Fruit fly (Drosophila melanogaster) whole organism, embryonic: ENCODE measurements around the gene CG16736.

Source experiments
- Ada2b ChIP-seq: fragments of 200-800 bp; sonication (Bioruptor generic); IDR thresholded peaks from 2 replicates; pipeline ENCODE4 v1.3.6; 2022; ENCODE audit warnings: missing biosample characterization, missing genetic modification characterization
- Aef1 ChIP-seq: fragments of 200-800 bp; sonication (Bioruptor generic); IDR thresholded peaks from 3 replicates; pipeline ENCODE4 v1.3.6; 2022; ENCODE audit warnings: missing biosample characterization, missing genetic modification characterization
- Antp ChIP-seq: fragments of 200-800 bp; sonication (Bioruptor generic); optimal IDR thresholded peaks from 3 replicates; lab custom pipeline; 2016; ENCODE audit warnings: missing biosample characterization, missing genetic modification characterization
- CG10209 ChIP-seq: fragments of 200-800 bp; sonication (Bioruptor generic); optimal IDR thresholded peaks from 3 replicates; lab custom pipeline; 2017; ENCODE audit warnings: missing biosample characterization, mild to moderate bottlenecking, missing genetic modification characterization, missing genetic modification reagents
- CG12236 ChIP-seq: fragments of 200-800 bp; sonication (Bioruptor generic); optimal IDR thresholded peaks from 2 replicates; lab custom pipeline; 2016; ENCODE audit warnings: missing biosample characterization, missing genetic modification characterization
- CG13287 ChIP-seq: fragments of 200-800 bp; sonication (Bioruptor generic); IDR thresholded peaks from 2 replicates; pipeline ENCODE4 v1.3.6; 2022; ENCODE audit warnings: missing biosample characterization, missing genetic modification characterization; ENCODE audit not compliant: partially characterized antibody
- CG13624 ChIP-seq: fragments of 200-800 bp; sonication (Bioruptor generic); optimal IDR thresholded peaks from 2 replicates; lab custom pipeline; 2016; ENCODE audit warnings: missing biosample characterization, missing genetic modification characterization
- CG13894 ChIP-seq: fragments of 200-800 bp; sonication (Bioruptor generic); optimal IDR thresholded peaks from 3 replicates; lab custom pipeline; 2018; ENCODE audit warnings: missing biosample characterization, mild to moderate bottlenecking, missing genetic modification characterization, moderate library complexity
- CG14441 ChIP-seq: fragments of 200-800 bp; sonication (Bioruptor generic); IDR thresholded peaks from 2 replicates; pipeline ENCODE4 v1.3.6; 2022; ENCODE audit warnings: missing biosample characterization, missing genetic modification characterization
- CG14710 ChIP-seq: fragments of 200-800 bp; sonication (Bioruptor generic); optimal IDR thresholded peaks from 3 replicates; lab custom pipeline; 2019; ENCODE audit warnings: missing biosample characterization, mild to moderate bottlenecking, missing genetic modification characterization, moderate library complexity
- CG17359 ChIP-seq: fragments of 200-800 bp; sonication (Bioruptor generic); optimal IDR thresholded peaks from 3 replicates; lab custom pipeline; 2018; ENCODE audit warnings: missing biosample characterization, mild to moderate bottlenecking, missing genetic modification characterization, moderate library complexity
- CG17612 ChIP-seq: fragments of 200-800 bp; sonication (Bioruptor generic); IDR thresholded peaks from 2 replicates; pipeline ENCODE4 v1.3.6; 2022; ENCODE audit warnings: missing biosample characterization, missing genetic modification characterization
- CG2120 ChIP-seq: fragments of 200-800 bp; sonication (Bioruptor generic); optimal IDR thresholded peaks from 3 replicates; lab custom pipeline; 2016; ENCODE audit warnings: missing biosample characterization, missing genetic modification characterization
- CG31365 ChIP-seq: fragments of 200-800 bp; sonication (Bioruptor generic); optimal IDR thresholded peaks from 2 replicates; lab custom pipeline; 2018; ENCODE audit warnings: missing biosample characterization, mild to moderate bottlenecking, missing genetic modification characterization
- CG42726 ChIP-seq: fragments of 200-800 bp; sonication (Bioruptor generic); IDR thresholded peaks from 2 replicates; pipeline ENCODE4 v1.3.6; 2022; ENCODE audit warnings: missing biosample characterization, missing genetic modification characterization; ENCODE audit not compliant: partially characterized antibody
- CG4360 ChIP-seq: fragments of 200-800 bp; sonication (Bioruptor generic); IDR thresholded peaks from 2 replicates; pipeline ENCODE4 v1.3.6; 2022; ENCODE audit warnings: missing biosample characterization, missing genetic modification characterization
- CG4404 ChIP-seq: fragments of 200-800 bp; sonication (Bioruptor generic); IDR thresholded peaks from 2 replicates; pipeline ENCODE4 v1.3.6; 2022; ENCODE audit warnings: missing biosample characterization, missing genetic modification characterization
- CG4617 ChIP-seq: fragments of 200-800 bp; sonication (Bioruptor generic); optimal IDR thresholded peaks from 3 replicates; lab custom pipeline; 2016; ENCODE audit warnings: missing biosample characterization, missing genetic modification characterization, borderline replicate concordance
- CG4707 ChIP-seq: fragments of 200-800 bp; sonication (Bioruptor generic); optimal IDR thresholded peaks from 2 replicates; lab custom pipeline; 2018; ENCODE audit warnings: missing biosample characterization, mild to moderate bottlenecking, missing genetic modification characterization, moderate library complexity
- CG4820 ChIP-seq: fragments of 200-800 bp; sonication (Bioruptor generic); optimal IDR thresholded peaks from 3 replicates; lab custom pipeline; 2016; ENCODE audit warnings: missing biosample characterization, missing genetic modification characterization
- CG6854 ChIP-seq: fragments of 200-800 bp; sonication (Bioruptor generic); optimal IDR thresholded peaks from 3 replicates; lab custom pipeline; 2017; ENCODE audit warnings: missing biosample characterization, mild to moderate bottlenecking, missing genetic modification characterization
- CG8089 ChIP-seq: fragments of 200-800 bp; sonication (Bioruptor generic); optimal IDR thresholded peaks from 3 replicates; lab custom pipeline; 2016; ENCODE audit warnings: missing biosample characterization, missing genetic modification characterization
- CG8478 ChIP-seq: fragments of >200 bp; optimal IDR thresholded peaks from 2 replicates; lab custom pipeline; 2018
- CG8944 ChIP-seq: fragments of 200-800 bp; sonication (Bioruptor generic); optimal IDR thresholded peaks from 3 replicates; lab custom pipeline; 2016; ENCODE audit warnings: missing biosample characterization, missing genetic modification characterization
- CG9797 ChIP-seq: fragments of 200-800 bp; sonication (Bioruptor generic); optimal IDR thresholded peaks from 3 replicates; lab custom pipeline; 2018; ENCODE audit warnings: missing biosample characterization, mild to moderate bottlenecking, missing genetic modification characterization
- CrebB ChIP-seq: fragments of 200-800 bp; sonication (Bioruptor generic); optimal IDR thresholded peaks from 3 replicates; lab custom pipeline; 2018; ENCODE audit warnings: missing biosample characterization, mild to moderate bottlenecking, missing genetic modification characterization
- Dip3 ChIP-seq: fragments of 200-800 bp; sonication (Bioruptor generic); optimal IDR thresholded peaks from 3 replicates; lab custom pipeline; 2016; ENCODE audit warnings: missing biosample characterization, missing genetic modification characterization
- E2f1 ChIP-seq: fragments of 200-800 bp; sonication (Bioruptor generic); IDR thresholded peaks from 2 replicates; pipeline ENCODE4 v1.3.6; 2022; ENCODE audit warnings: missing biosample characterization, missing genetic modification characterization
- Gsc ChIP-seq: fragments of 200-800 bp; sonication (Bioruptor generic); IDR thresholded peaks from 2 replicates; pipeline ENCODE4 v1.3.6; 2022; ENCODE audit warnings: missing biosample characterization, missing genetic modification characterization
- HLH3B ChIP-seq: fragments of 200-800 bp; sonication (Bioruptor generic); IDR thresholded peaks from 2 replicates; pipeline ENCODE4 v1.3.6; 2022; ENCODE audit warnings: missing biosample characterization, missing genetic modification characterization
- MESR4 ChIP-seq: fragments of 200-800 bp; sonication (Bioruptor generic); optimal IDR thresholded peaks from 2 replicates; lab custom pipeline; 2018; ENCODE audit warnings: missing biosample characterization, mild to moderate bottlenecking, missing genetic modification characterization, moderate library complexity
- Myb ChIP-seq: fragments of 200-800 bp; sonication (Bioruptor generic); optimal IDR thresholded peaks from 2 replicates; lab custom pipeline; 2016; ENCODE audit warnings: missing biosample characterization, missing genetic modification characterization
- Nf-YA ChIP-seq: fragments of 200-800 bp; sonication (Bioruptor generic); IDR thresholded peaks from 2 replicates; pipeline ENCODE4 v1.3.6; 2022; ENCODE audit warnings: missing biosample characterization, missing genetic modification characterization
- Sin3A ChIP-seq: fragments of >200 bp; optimal IDR thresholded peaks from 2 replicates; lab custom pipeline; 2018
- Vsx1 ChIP-seq: fragments of 200-800 bp; sonication (Bioruptor generic); optimal IDR thresholded peaks from 2 replicates; lab custom pipeline; 2017; ENCODE audit warnings: missing biosample characterization, mild to moderate bottlenecking, missing genetic modification characterization, missing genetic modification reagents
- abd-A ChIP-seq: fragments of 200-800 bp; sonication (Bioruptor generic); optimal IDR thresholded peaks from 3 replicates; lab custom pipeline; 2019; ENCODE audit warnings: missing biosample characterization, mild to moderate bottlenecking, missing genetic modification characterization, moderate library complexity
- btn ChIP-seq: fragments of 200-800 bp; sonication (Bioruptor generic); optimal IDR thresholded peaks from 2 replicates; lab custom pipeline; 2016; ENCODE audit warnings: missing biosample characterization, missing genetic modification characterization
- croc ChIP-seq: fragments of 200-800 bp; sonication (Bioruptor generic); conservative IDR thresholded peaks from 3 replicates; pipeline ENCODE4 v1.3.6; 2022; ENCODE audit warnings: missing biosample characterization, missing genetic modification characterization
- fd3F ChIP-seq: fragments of 200-800 bp; sonication (Bioruptor generic); optimal IDR thresholded peaks from 2 replicates; lab custom pipeline; 2018; ENCODE audit warnings: missing biosample characterization, mild to moderate bottlenecking, missing genetic modification characterization, moderate library complexity
- fd96Cb ChIP-seq: fragments of 200-800 bp; sonication (Bioruptor generic); optimal IDR thresholded peaks from 2 replicates; lab custom pipeline; 2018; ENCODE audit warnings: missing biosample characterization, mild to moderate bottlenecking, missing genetic modification characterization, moderate library complexity
- ftz-f1 ChIP-seq: fragments of 200-800 bp; sonication (Bioruptor generic); optimal IDR thresholded peaks from 2 replicates; lab custom pipeline; 2016; ENCODE audit warnings: missing biosample characterization, missing genetic modification characterization
- insv ChIP-seq, 2 experiments: fragments of 200-800 bp; sonication (Bioruptor generic); optimal IDR thresholded peaks; 3 replicates each; lab custom pipeline; 2016 to 2018; ENCODE audit warnings: missing biosample characterization in 2 of 2, missing genetic modification characterization in 2 of 2
- jing ChIP-seq: fragments of 200-800 bp; sonication (Bioruptor generic); optimal IDR thresholded peaks from 2 replicates; lab custom pipeline; 2018; ENCODE audit warnings: missing biosample characterization, mild to moderate bottlenecking, missing genetic modification characterization
- lov ChIP-seq, 2 experiments: fragments of 200-800 bp in 1 of 2; fragments of >200 bp in 1 of 2; sonication (Bioruptor generic) in 1 of 2; IDR thresholded peaks in 1 of 2; optimal IDR thresholded peaks in 1 of 2; 2 replicates in 1 of 2; 3 replicates in 1 of 2; pipeline versions ENCODE4 v1.3.6 to Lab custom; 2017 to 2022; ENCODE audit warnings: missing biosample characterization in 1 of 2, missing genetic modification characterization in 1 of 2
- nau ChIP-seq: fragments of 200-800 bp; sonication (Bioruptor generic); optimal IDR thresholded peaks from 3 replicates; lab custom pipeline; 2017; ENCODE audit warnings: missing biosample characterization, mild to moderate bottlenecking, missing genetic modification characterization, missing genetic modification reagents
- pita ChIP-seq: fragments of 200-800 bp; sonication (Bioruptor generic); optimal IDR thresholded peaks from 2 replicates; lab custom pipeline; 2017; ENCODE audit warnings: missing biosample characterization, mild to moderate bottlenecking, missing genetic modification characterization
- sima ChIP-seq: fragments of 200-800 bp; sonication (Bioruptor generic); optimal IDR thresholded peaks from 2 replicates; lab custom pipeline; 2016; ENCODE audit warnings: missing biosample characterization, missing genetic modification characterization
- sr ChIP-seq: fragments of 200-800 bp; sonication (Bioruptor generic); IDR thresholded peaks from 3 replicates; pipeline ENCODE4 v1.3.6; 2022; ENCODE audit warnings: missing biosample characterization, missing genetic modification characterization
- ttk ChIP-seq: fragments of 200-800 bp; sonication (Bioruptor generic); IDR thresholded peaks from 2 replicates; pipeline ENCODE4 v2.1.2; 2022; ENCODE audit warnings: missing biosample characterization, missing genetic modification characterization
- usp ChIP-seq: fragments of >200 bp; optimal IDR thresholded peaks from 2 replicates; lab custom pipeline; 2017; ENCODE audit warnings: missing biosample characterization, missing genetic modification characterization
- vvl ChIP-seq: fragments of 200-800 bp; sonication (Bioruptor generic); IDR thresholded peaks from 2 replicates; pipeline ENCODE4 v1.3.6; 2022; ENCODE audit warnings: missing biosample characterization, missing genetic modification characterization
- zen ChIP-seq: fragments of 200-800 bp; sonication (Bioruptor generic); optimal IDR thresholded peaks from 3 replicates; lab custom pipeline; 2018; ENCODE audit warnings: missing biosample characterization, mild to moderate bottlenecking, missing genetic modification characterization, moderate library complexity

Gene CG16736

DNA sequence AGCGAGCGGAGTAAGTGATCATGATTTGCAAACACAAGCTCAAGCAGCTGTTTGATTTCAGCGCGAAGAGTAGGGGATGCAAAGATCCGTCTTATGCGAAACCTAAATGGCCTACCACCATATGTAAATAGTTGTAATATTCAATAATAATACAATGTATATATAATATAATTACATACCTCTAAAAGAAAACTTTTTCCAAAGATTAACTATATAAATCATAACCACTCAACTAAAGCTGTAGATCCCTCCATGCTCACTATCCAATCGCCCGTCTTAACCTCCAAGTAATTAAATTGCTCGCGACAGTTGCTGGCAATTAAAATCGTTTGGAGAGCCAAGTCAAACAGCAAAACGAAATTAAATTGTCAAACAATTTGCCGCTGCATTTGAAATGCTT, 30.2 kb downstream of the CG16736 start (continued):
- TF ChIP-seq CG8478 (lab: Kevin White, UChicago) (no peak), fd96Cb (peak; percentile 75), CG42726 (no peak), HLH3B (GFP tag; lab: Robert Waterston, UW) (peak; percentile 76), MESR4 (no peak), CG9797 (GFP tag; lab: Kevin White, UChicago) (no peak), Sin3A (lab: Kevin White, UChicago) (no peak), CG10209 (GFP tag; lab: Kevin White, UChicago) (peak; percentile 82), CG4404 (GFP tag; lab: Robert Waterston, UW) (peak; percentile 53; the same call in 1 of the 2 replicates), CG13287 (no peak), sima (GFP tag; lab: Kevin White, UChicago) (no peak), nau (GFP tag; lab: Kevin White, UChicago) (no peak), sr (GFP tag; lab: Robert Waterston, UW) (no peak), Gsc (GFP tag; lab: Robert Waterston, UW) (no peak), CG31365 (no peak), ftz-f1 (GFP tag; lab: Kevin White, UChicago) (no peak), zen (tag; lab: Kevin White, UChicago) (peak; percentile 25), insv (GFP tag; optimal IDR thresholded peaks at IDR 0.05; lab: Kevin White, UChicago) (no peak), CG12236 (no peak), CG2120 (peak; percentile 79), pita (no peak), CG17612 (GFP tag; lab: Robert Waterston, UW) (peak; percentile 70), Antp (GFP tag; lab: Kevin White, UChicago) (no peak), ttk (GFP tag; lab: Robert Waterston, UW) (peak; percentile 56; the same call in 1 of the 2 replicates), CrebB (tag; lab: Kevin White, UChicago) (no peak), CG4707 (GFP tag; lab: Kevin White, UChicago) (no peak), fd3F (GFP tag; lab: Kevin White, UChicago) (peak; percentile 74), croc (GFP tag; lab: Robert Waterston, UW) (peak; percentile 15; the same call in 1 of the 3 replicates), CG4360 (no peak), Myb (GFP tag; lab: Kevin White, UChicago) (no peak), CG14710 (tag; lab: Kevin White, UChicago) (peak; percentile 17), CG4617 (GFP tag; lab: Kevin White, UChicago) (no peak), CG17359 (tag; lab: Kevin White, UChicago) (peak; percentile 74), abd-A (tag; lab: Kevin White, UChicago) (no peak), CG8089 (GFP tag; lab: Kevin White, UChicago) (no peak), btn (no peak), CG8944 (GFP tag; lab: Kevin White, UChicago) (no peak), vvl (GFP tag; lab: Robert Waterston, UW) (peak; percentile 65; the same call in 1 of the 2 replicates), CG4820 (GFP tag; lab: Kevin White, UChicago) (peak; percentile 43), Ada2b (GFP tag; lab: Robert Waterston, UW) (peak; percentile 81), Dip3 (GFP tag; lab: Kevin White, UChicago) (no peak), CG13894 (tag; lab: Kevin White, UChicago) (no peak), CG6854 (GFP tag; lab: Kevin White, UChicago) (peak; percentile 40), jing (GFP tag; lab: Kevin White, UChicago) (peak; percentile 53), lov (optimal IDR thresholded peaks at IDR 0.05; lab: Kevin White, UChicago) (no peak), lov (GFP tag; IDR thresholded peaks at IDR 0.05; lab: Robert Waterston, UW) (no peak), E2f1 (GFP tag; lab: Robert Waterston, UW) (peak; percentile 85), Aef1 (GFP tag; lab: Robert Waterston, UW) (peak; percentile 80), CG13624 (no peak), Nf-YA (GFP tag; lab: Robert Waterston, UW) (peak; percentile 49; the same call in 1 of the 2 replicates), usp (GFP tag; lab: Kevin White, UChicago) (no peak), CG14441 (GFP tag; lab: Robert Waterston, UW) (peak; percentile 85), Vsx1 (GFP tag; lab: Kevin White, UChicago) (no peak)
